Fruit fly (Drosophila melanogaster) whole organism, larva: ENCODE results near the gene CG5246.

Experiments
- noc ChIP-seq: fragments of 200-800 bp; sonication (Bioruptor generic); optimal IDR thresholded peaks from 3 replicates; lab custom pipeline; 2019; ENCODE audit warnings: missing biosample characterization, mild to moderate bottlenecking, missing genetic modification characterization, moderate library complexity

Gene CG5246

DNA sequence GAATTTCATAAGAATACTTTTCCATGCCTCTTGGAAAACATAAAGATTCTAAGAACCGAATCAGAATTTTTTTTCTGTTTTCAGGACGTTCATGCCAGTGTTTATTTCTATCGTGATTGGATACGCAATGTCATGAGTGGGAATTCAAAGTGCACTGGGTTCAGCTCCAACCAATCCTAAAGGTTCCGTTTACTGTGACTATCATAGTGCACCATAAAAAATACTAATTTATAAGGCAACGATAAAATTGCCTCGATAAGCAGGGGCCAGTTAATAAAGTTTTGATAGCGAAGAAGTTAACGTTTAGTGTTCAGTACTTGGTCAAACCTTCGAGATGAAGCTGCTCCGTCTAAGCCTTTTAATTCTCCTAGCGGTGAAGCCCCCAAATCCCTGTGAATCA is 8.0 kb upstream of the CG5246 start, which contains the start of gene CG31265:
CG31265 (plus strand) TSS at position 301 of the 400 bp plus-strand sequence.
- TF ChIP-seq noc (tag; lab: Kevin White, UChicago) = no peak

DNA sequence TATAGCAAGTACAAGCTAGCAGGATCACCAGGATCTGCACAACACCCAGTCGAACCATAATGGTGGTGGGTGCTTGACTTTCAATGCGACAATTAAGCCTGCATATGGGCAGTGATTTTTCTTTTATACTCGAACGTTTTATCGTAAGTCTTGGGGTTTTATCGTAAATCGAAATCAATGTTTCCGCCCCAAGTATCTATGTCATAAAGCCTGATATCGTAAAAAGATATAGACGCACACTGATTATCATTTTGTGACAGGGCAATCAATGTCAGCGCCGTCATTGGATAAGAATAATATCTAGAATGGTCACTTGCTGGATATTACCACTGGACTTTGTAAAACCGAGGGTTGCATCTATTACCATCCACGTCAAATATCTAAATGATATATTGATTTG is 5.6 kb upstream of the CG5246 start, which contains the start of gene CG17475:
CG17475 (minus strand) TSS at position 101 of the 400 bp plus-strand sequence.
- no peak for TF ChIP-seq noc (tag; lab: Kevin White, UChicago)

DNA sequence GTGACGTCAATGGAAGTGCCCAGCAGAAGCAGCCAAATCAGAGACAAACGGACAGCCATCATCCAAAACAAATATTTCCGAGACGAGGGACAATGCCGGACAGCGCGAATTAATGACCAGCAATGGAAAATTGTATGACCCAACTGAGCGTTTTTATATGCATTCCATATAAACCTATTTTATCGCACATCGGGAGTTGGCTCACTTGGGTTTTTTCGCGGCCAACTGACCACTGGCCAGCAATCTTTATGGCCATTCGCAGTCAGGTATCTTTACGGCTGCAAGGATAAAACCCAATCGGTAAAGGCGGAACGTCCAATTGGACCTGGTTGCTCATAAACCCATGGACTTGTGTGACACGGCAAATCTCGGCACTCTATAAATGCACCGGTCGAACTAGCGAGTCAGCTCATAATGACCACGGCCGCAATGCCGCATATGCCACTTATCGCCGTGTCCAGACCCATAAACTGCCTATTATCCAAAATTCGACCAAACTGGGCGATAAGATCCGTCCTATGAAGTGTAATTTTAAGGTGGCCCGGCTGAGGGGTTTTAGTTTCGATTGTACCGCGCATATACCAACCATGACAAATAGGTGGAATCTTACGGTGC is 3.7 kb upstream of the CG5246 start, which contains the start of the genes CG4053 and CG31266:
CG4053 (minus strand) TSS at position 101 of the 615 bp plus-strand sequence.
CG31266 (plus strand) TSS at position 565 of the 615 bp plus-strand sequence.
- no peak for TF ChIP-seq noc (tag; lab: Kevin White, UChicago)

DNA sequence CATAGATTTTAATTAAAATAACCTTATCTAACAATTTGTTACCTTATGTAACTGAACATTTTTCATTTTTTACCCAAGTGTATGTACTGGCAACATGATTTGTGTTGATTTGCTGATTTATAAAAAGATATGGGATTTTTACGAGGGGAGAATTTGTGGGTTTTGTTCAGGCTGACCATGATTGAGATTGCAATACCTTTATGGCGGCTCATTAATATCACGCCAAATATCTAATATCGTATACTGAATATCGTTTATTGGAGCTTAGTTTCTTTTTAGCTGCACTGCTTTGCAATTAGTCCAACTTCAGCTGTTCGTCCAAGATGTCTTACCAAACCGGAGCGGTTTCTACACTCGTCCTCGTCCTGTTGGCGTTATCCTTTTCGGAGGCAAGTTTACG is 2.0 kb upstream of the CG5246 start, which contains the start of gene CG31267:
CG31267 (plus strand) TSS at position 301 of the 400 bp plus-strand sequence.
- TF ChIP-seq noc (tag; lab: Kevin White, UChicago) = no peak

DNA sequence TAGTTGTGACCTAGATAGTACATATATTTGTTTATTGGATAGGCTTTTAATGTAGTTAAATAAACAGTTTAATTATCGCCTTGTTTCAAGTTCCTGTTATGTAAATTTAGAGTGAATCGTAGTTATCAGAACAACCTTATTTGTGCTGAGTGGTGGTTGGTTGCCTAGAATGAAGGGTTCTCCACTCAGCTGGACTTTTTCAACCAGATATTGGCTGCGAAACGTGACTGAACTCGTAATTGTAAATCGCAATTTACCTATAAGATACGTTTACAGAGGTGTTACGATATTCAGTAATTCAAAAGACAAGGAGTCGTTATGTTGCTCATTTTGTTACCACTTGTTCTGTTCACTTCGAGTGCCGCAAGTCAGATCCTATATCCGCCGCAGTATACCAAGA is 1.7 kb downstream of the CG5246 start, which contains the start of gene CG5255:
CG5255 (plus strand) TSS at position 301 of the 400 bp plus-strand sequence.
- no peak for TF ChIP-seq noc (tag; lab: Kevin White, UChicago)

DNA sequence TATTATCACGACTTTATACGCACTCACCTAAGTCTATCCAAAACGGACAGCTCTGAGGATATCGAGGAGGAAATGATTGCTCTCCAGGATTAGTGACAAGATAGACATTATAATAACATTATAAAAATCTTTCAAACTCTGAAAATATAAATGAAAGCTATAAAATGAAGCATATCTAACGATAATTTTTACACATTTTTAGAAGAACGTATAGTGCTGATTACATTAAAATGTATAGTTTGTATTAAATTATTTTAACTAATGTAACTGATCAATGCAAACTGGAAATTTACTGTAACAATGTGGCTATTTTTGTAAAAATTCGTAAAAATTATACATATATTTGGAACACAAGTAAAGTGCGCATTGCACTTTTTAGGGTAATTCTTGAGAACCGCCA is 2.8 kb downstream of the CG5246 start, which contains the start of gene CG5265:
CG5265 (plus strand) TSS at position 301 of the 400 bp plus-strand sequence.
- TF ChIP-seq noc (tag; lab: Kevin White, UChicago) = no peak

DNA sequence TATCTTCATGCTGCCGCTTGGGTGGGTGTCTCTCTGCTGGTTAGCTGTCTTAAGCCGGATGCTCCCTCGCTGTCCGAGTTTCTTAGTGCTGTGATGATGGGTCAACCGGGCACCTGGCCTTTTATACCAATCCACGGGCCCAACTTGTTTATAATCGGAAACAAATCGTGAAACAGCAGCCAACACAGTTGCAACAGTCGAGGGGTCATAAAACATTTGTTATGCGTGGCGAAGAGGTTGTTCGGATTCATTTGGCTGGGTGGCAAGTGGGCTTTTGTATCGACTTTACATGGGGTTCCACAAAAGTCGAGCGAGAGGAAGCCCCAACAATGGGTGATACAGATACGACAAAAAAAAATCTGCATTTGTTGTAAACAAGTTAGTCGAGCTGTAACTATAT is 6.4 kb downstream of the CG5246 start, which contains the start of gene TwdlW:
TwdlW (minus strand) TSS at position 101 of the 400 bp plus-strand sequence.
- no peak for TF ChIP-seq noc (tag; lab: Kevin White, UChicago)

DNA sequence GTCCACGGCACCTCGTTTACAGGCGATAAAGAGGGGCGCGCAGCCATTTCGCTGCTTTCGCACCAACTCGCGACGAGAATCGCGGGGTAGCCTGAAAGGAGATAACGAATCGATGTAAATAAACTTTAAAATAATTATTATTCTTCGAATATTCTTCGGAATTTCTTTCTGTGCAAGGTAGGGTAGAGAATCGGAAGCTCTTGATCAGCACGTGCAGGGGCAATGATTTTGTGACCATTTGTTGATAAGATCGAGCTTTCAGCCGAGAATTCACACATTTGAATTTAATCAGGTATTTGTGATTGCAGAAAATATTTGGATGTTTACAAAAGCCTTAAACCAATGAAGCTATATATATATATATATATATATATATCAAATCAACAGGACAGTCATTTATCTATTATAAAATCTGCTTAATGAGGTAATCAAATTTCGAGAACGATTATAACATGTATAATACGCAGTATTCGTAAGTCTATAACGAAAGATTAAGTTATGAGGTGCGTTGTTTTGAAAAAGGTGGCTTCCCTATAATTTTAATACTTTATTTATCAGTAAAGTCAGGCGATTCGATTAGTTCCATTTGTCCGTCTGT is 11.8 kb downstream of the CG5246 start:
- no peak for TF ChIP-seq noc (tag; lab: Kevin White, UChicago)

DNA sequence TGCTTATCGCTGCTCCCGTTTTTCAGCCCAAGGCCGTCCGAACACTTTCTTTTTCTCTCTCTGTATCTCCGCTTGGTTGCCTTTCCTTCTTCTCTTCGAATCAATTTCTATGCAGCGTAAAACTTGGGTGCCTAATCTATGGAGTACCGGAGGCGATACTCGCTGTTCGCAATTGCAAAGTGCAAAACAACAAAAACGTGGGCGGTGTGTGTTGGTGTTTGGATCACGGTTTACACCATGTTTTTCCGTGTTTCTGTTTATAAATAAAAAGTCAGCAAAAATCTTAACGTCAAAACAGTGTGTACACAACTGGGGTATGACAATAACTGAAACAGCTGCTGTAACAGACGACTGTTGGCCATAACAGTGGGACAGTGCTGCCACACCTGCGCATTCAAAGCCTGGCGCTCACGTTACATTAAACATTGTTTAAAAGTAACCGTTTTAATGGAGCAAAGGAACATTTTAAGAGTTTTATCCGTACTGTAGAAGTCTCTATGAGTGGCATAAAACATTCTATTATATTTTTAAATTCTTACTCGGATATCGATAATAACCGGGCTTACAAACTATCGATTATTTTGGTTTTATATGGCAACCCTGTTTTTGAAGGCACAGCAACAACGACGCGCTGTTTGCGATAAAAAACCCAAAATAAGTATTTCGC is 13.3 kb downstream of the CG5246 start, which contains the start of the genes m-cup and Det:
m-cup (minus strand) TSS at position 333 of the 667 bp plus-strand sequence.
Det (plus strand) TSS at position 588 of the 667 bp plus-strand sequence.
- TF ChIP-seq noc (tag; lab: Kevin White, UChicago) = no peak

DNA sequence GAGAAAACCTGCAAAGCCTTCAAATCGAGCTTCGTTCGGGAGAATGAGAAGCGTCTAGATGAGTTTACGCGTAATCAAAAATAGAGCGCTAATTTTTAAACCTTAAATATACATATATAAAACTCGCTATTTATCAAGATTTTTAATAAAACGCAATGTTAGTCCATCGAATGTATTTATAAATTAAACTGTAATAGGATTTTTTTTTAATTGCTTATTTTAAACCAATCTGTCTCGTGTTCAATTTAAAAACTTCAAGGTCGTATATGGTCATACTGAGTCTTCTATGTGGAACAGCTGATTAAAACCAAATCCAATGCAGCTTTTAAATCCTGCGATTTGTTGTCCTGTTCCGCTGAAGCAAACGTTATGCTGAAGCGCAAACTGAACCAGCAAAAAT is 14.4 kb downstream of the CG5246 start, which contains the start of gene Smug:
Smug (plus strand) TSS at position 301 of the 400 bp plus-strand sequence.
- no peak for TF ChIP-seq noc (tag; lab: Kevin White, UChicago)

DNA sequence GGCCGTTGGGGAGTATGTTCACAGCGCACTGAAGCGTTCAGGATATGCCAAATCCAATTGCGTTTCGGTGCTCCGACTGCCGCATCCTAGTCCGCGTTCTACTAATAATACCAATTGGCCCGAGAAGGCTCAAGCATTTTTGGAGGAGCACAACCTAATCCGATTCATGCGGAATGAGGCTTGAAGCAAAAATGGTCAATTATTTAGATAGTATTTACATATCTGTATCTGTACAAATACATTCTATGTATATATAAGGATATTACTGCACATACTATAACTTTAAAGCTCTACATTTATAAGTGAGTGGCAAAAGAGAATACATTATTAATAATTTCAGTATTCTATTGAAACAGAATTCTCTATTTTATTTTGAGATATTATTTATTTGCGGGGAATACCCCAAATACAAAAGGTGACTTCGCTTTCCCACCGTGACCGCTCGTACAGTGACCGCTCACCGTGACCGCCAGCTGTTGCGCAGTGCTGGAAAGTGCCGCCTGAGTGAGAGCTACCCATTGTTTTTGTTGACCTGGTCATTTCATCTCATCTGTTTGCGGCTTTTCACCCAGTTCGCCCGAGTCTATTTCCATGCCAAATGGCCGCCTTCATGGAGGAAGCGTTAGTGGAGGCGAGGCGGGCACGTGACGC is 15.6 kb downstream of the CG5246 start, which contains the start of gene CG5292:
CG5292 (plus strand) TSS at position 486 of the 651 bp plus-strand sequence.
- no peak for TF ChIP-seq noc (tag; lab: Kevin White, UChicago)

DNA sequence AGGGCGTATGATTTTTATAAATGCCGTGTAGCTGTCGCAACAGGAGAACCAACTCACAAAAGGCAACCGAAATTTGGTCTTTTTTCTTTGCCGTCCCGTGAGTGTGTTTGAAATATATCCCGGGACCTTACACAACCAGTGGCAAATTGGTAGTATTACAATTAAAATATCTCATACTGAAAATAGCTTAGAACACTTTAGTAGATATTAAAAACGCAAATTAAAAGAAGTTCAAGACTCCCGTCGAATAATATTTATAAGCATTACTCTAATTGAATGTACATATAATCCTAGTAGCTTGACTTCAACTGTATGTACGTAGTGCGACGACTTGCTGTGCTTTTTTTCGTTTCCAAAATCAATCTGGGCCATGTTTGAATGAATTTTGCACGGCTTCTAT is 42.2 kb downstream of the CG5246 start:
- TF ChIP-seq noc (tag; lab: Kevin White, UChicago) = no peak
